Fruit fly (Drosophila melanogaster) S2 (cell line): ENCODE results near the gene Nf-YA.

Experiments
- CG8478 ChIP-seq: fragments of >200 bp; optimal IDR thresholded peaks from 2 replicates; lab custom pipeline; 2018
- CTCF ChIP-seq, 2 experiments: fragments of >200 bp; optimal IDR thresholded peaks; 2 replicates each; lab custom pipeline; 2018

DNA sequence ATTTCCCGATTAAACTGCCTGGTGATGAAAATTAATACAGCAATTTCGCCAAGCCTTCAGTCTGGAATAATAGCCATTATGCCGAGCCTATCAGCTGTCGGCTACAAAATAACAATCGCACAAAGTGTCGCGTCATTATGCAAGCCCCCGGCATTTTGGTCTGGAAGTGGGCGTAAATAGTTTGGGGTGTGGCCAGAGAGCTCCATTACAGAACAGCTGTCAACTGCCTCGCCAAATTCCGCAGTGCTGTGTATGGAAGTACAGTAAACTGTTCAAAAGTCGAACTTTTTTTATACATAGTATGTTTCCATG, 21.3 kb downstream of the Nf-YA start:
- TF ChIP-seq CTCF (optimal IDR thresholded peaks at IDR 0.05; lab: Kevin White, UChicago) (no peak), CG8478 (lab: Kevin White, UChicago) (no peak)
